Worm (Caenorhabditis elegans) whole organism, L1 larva: ENCODE data around the gene D1025.1.

Experiments
- C34B4.2 ChIP-seq: sonication (generic microtip); optimal IDR thresholded peaks from 2 replicates; lab custom pipeline; 2017; ENCODE audit warnings: mild to moderate bottlenecking, missing genetic modification characterization, missing compliant biosample characterization
- F16B12.6 ChIP-seq: fragments of 150-350 bp; optimal IDR thresholded peaks from 2 replicates; lab custom pipeline; 2014; ENCODE audit warnings: missing biosample characterization, missing genetic modification characterization
- Y116A8C.19 ChIP-seq: sonication (generic microtip); optimal IDR thresholded peaks from 2 replicates; lab custom pipeline; 2016; ENCODE audit warnings: missing compliant biosample characterization, missing genetic modification characterization, borderline replicate concordance
- aha-1 ChIP-seq: fragments of 150-350 bp; optimal IDR thresholded peaks from 2 replicates; lab custom pipeline; 2014; ENCODE audit warnings: missing biosample characterization, missing genetic modification characterization
- alr-1 ChIP-seq: fragments of 200-800 bp; sonication (Bioruptor generic); optimal IDR thresholded peaks from 2 replicates; lab custom pipeline; 2018; ENCODE audit warnings: borderline replicate concordance, mild to moderate bottlenecking, missing genetic modification characterization, missing compliant biosample characterization
- ama-1 ChIP-seq: fragments of 150-350 bp; optimal IDR thresholded peaks from 2 replicates; lab custom pipeline; 2014
- blmp-1 ChIP-seq: fragments of 150-350 bp; optimal IDR thresholded peaks from 2 replicates; lab custom pipeline; 2014; ENCODE audit warnings: missing biosample characterization, missing genetic modification characterization
- ceh-8 ChIP-seq: fragments of 200-800 bp; sonication (Bioruptor generic); optimal IDR thresholded peaks from 2 replicates; lab custom pipeline; 2018; ENCODE audit warnings: mild to moderate bottlenecking, missing genetic modification characterization, moderate library complexity, missing compliant biosample characterization
- ceh-88 ChIP-seq: fragments of 200-800 bp; sonication (Bioruptor generic); IDR thresholded peaks from 2 replicates; pipeline ENCODE4 v1.3.6; 2022; ENCODE audit warnings: missing genetic modification characterization, missing compliant biosample characterization
- ceh-90 ChIP-seq: sonication (generic microtip); optimal IDR thresholded peaks from 2 replicates; lab custom pipeline; 2016; ENCODE audit warnings: missing genetic modification characterization, missing compliant biosample characterization
- ces-1 ChIP-seq: fragments of 150-350 bp; optimal IDR thresholded peaks from 2 replicates; lab custom pipeline; 2014; ENCODE audit warnings: missing biosample characterization, missing genetic modification reagents, missing genetic modification characterization
- dpl-1 ChIP-seq, 3 experiments: fragments of 150-350 bp in 2 of 3; sonication (generic microtip) in 1 of 3; optimal IDR thresholded peaks; 2 replicates each; lab custom pipeline; 2014 to 2017; ENCODE audit warnings: missing biosample characterization in 3 of 3, missing genetic modification characterization in 3 of 3, missing genetic modification reagents in 3 of 3
- dsc-1 ChIP-seq: sonication (generic microtip); optimal IDR thresholded peaks from 2 replicates; lab custom pipeline; 2016; ENCODE audit warnings: mild to moderate bottlenecking, missing genetic modification characterization, missing compliant biosample characterization
- efl-1 ChIP-seq, 4 experiments: fragments of 150-350 bp; optimal IDR thresholded peaks in 3 of 4; peaks in 1 of 4; 1 replicate in 1 of 4; 2 replicates in 3 of 4; lab custom pipeline; 2014; ENCODE audit warnings: missing biosample characterization in 2 of 4, missing genetic modification characterization in 2 of 4, missing genetic modification reagents in 2 of 4
- efl-3 ChIP-seq: fragments of 200-800 bp; sonication (Bioruptor generic); optimal IDR thresholded peaks from 2 replicates; lab custom pipeline; 2018; ENCODE audit warnings: mild to moderate bottlenecking, missing genetic modification characterization, missing compliant biosample characterization
- egl-13 ChIP-seq: sonication (generic microtip); optimal IDR thresholded peaks from 2 replicates; lab custom pipeline; 2016; ENCODE audit warnings: missing genotype, missing genetic modification reagents, missing genetic modification characterization, missing compliant biosample characterization
- egl-27 ChIP-seq, 2 experiments: fragments of 150-350 bp in 1 of 2; sonication (generic microtip); optimal IDR thresholded peaks; 3 replicates each; lab custom pipeline; 2017 to 2018; ENCODE audit warnings: missing biosample characterization in 2 of 2, missing genetic modification characterization in 2 of 2, missing genetic modification reagents in 2 of 2
- elt-3 ChIP-seq, 6 experiments: fragments of 150-350 bp in 1 of 6; sonication (generic microtip); optimal IDR thresholded peaks; 2 replicates each; lab custom pipeline; 2017 to 2018; ENCODE audit warnings: missing biosample characterization in 6 of 6, missing genetic modification characterization in 6 of 6, inconsistent platforms in 1 of 6
- ets-5 ChIP-seq: fragments of 200-800 bp; sonication (Bioruptor generic); IDR thresholded peaks from 2 replicates; pipeline ENCODE4 v1.3.6; 2022; ENCODE audit warnings: missing genetic modification characterization, missing compliant biosample characterization
- fkh-10 ChIP-seq: sonication (generic microtip); optimal IDR thresholded peaks from 2 replicates; lab custom pipeline; 2017; ENCODE audit warnings: missing biosample characterization, missing genetic modification reagents, missing genetic modification characterization
- fkh-4 ChIP-seq: sonication (generic microtip); optimal IDR thresholded peaks from 2 replicates; lab custom pipeline; 2016; ENCODE audit warnings: missing compliant biosample characterization, missing genetic modification characterization, borderline replicate concordance
- fkh-8 ChIP-seq: sonication (generic microtip); optimal IDR thresholded peaks from 2 replicates; lab custom pipeline; 2016; ENCODE audit warnings: mild to moderate bottlenecking, missing genetic modification characterization, missing compliant biosample characterization
- fos-1 ChIP-seq: fragments of 150-350 bp; optimal IDR thresholded peaks from 2 replicates; lab custom pipeline; 2014; ENCODE audit warnings: missing biosample characterization, missing genetic modification characterization
- hlh-4 ChIP-seq: sonication (generic microtip); optimal IDR thresholded peaks from 2 replicates; lab custom pipeline; 2016; ENCODE audit warnings: mild to moderate bottlenecking, missing genetic modification characterization, missing compliant biosample characterization
- hpl-2 ChIP-seq: fragments of 150-350 bp; optimal IDR thresholded peaks from 2 replicates; lab custom pipeline; 2014; ENCODE audit warnings: missing biosample characterization, missing genetic modification reagents, missing genetic modification characterization
- irx-1 ChIP-seq: sonication (generic microtip); optimal IDR thresholded peaks from 2 replicates; lab custom pipeline; 2016; ENCODE audit warnings: missing genetic modification characterization, missing compliant biosample characterization
- lin-13 ChIP-seq: fragments of 150-350 bp; optimal IDR thresholded peaks from 2 replicates; lab custom pipeline; 2014; ENCODE audit warnings: missing biosample characterization, missing genetic modification reagents, missing genetic modification characterization
- lin-14 ChIP-seq: fragments of 200-800 bp; sonication (Bioruptor generic); optimal IDR thresholded peaks from 2 replicates; lab custom pipeline; 2018; ENCODE audit warnings: mild to moderate bottlenecking, missing genetic modification characterization, moderate library complexity, missing compliant biosample characterization
- lin-39 ChIP-seq: fragments of 150-350 bp; optimal IDR thresholded peaks from 2 replicates; lab custom pipeline; 2014; ENCODE audit warnings: missing biosample characterization, missing genetic modification reagents, missing genetic modification characterization
- lsy-2 ChIP-seq, 2 experiments: fragments of 150-350 bp; optimal IDR thresholded peaks; 2 replicates each; lab custom pipeline; 2014; ENCODE audit warnings: missing biosample characterization in 2 of 2, missing genetic modification characterization in 2 of 2
- mab-9 ChIP-seq: fragments of 200-800 bp; sonication (Bioruptor generic); IDR thresholded peaks from 2 replicates; pipeline ENCODE4 v1.3.6; 2022; ENCODE audit warnings: missing genetic modification reagents, missing genetic modification characterization, missing compliant biosample characterization
- mdl-1 ChIP-seq, 2 experiments: fragments of 150-350 bp; optimal IDR thresholded peaks; 2 replicates each; lab custom pipeline; 2014 to 2017; ENCODE audit warnings: missing biosample characterization in 2 of 2, missing genetic modification characterization in 2 of 2, inconsistent platforms in 1 of 2
- mep-1 ChIP-seq: fragments of 150-350 bp; optimal IDR thresholded peaks from 2 replicates; lab custom pipeline; 2014; ENCODE audit warnings: missing biosample characterization, missing genetic modification characterization
- nhr-11 ChIP-seq: fragments of 150-350 bp; optimal IDR thresholded peaks from 2 replicates; lab custom pipeline; 2014; ENCODE audit warnings: missing biosample characterization, missing genetic modification characterization
- nhr-12 ChIP-seq: sonication (generic microtip); optimal IDR thresholded peaks from 2 replicates; lab custom pipeline; 2017; ENCODE audit warnings: missing biosample characterization, missing genetic modification characterization
- nhr-71 ChIP-seq: sonication (generic microtip); optimal IDR thresholded peaks from 2 replicates; lab custom pipeline; 2016; ENCODE audit warnings: mild to moderate bottlenecking, missing genetic modification characterization, moderate library complexity, missing compliant biosample characterization
- nhr-77 ChIP-seq: fragments of 150-350 bp; optimal IDR thresholded peaks from 2 replicates; lab custom pipeline; 2014; ENCODE audit warnings: missing biosample characterization, missing genetic modification characterization
- nhr-85 ChIP-seq: sonication (generic microtip); peaks from one replicate; lab custom pipeline; 2016; ENCODE audit warnings: missing genetic modification characterization, inconsistent platforms, missing compliant biosample characterization
- nhr-90 ChIP-seq: sonication (generic microtip); optimal IDR thresholded peaks from 2 replicates; lab custom pipeline; 2016; ENCODE audit warnings: mild to moderate bottlenecking, missing genetic modification characterization, missing compliant biosample characterization; ENCODE audit not compliant: poor library complexity
- pag-3 ChIP-seq: sonication (generic microtip); optimal IDR thresholded peaks from 2 replicates; lab custom pipeline; 2017; ENCODE audit warnings: missing genetic modification characterization, mild to moderate bottlenecking, missing compliant biosample characterization, antibody characterized with exemption, borderline replicate concordance; ENCODE audit not compliant: insufficient read depth
- rnt-1 ChIP-seq: sonication (generic microtip); optimal IDR thresholded peaks from 2 replicates; lab custom pipeline; 2016; ENCODE audit warnings: mild to moderate bottlenecking, missing genetic modification characterization, moderate library complexity, missing compliant biosample characterization
- skn-1 ChIP-seq: fragments of 150-350 bp; optimal IDR thresholded peaks from 2 replicates; lab custom pipeline; 2014; ENCODE audit warnings: missing biosample characterization, missing genetic modification characterization
- snu-23 ChIP-seq: sonication (generic microtip); optimal IDR thresholded peaks from 2 replicates; lab custom pipeline; 2016; ENCODE audit warnings: missing genetic modification characterization, missing compliant biosample characterization
- sox-4 ChIP-seq: sonication (generic microtip); optimal IDR thresholded peaks from 2 replicates; lab custom pipeline; 2016; ENCODE audit warnings: missing genetic modification characterization, missing compliant biosample characterization
- sptf-1 ChIP-seq: fragments of 150-350 bp; optimal IDR thresholded peaks from 2 replicates; lab custom pipeline; 2014; ENCODE audit warnings: missing biosample characterization, missing genetic modification characterization
- sup-37 ChIP-seq: fragments of 200-800 bp; sonication (Bioruptor generic); optimal IDR thresholded peaks from 2 replicates; lab custom pipeline; 2018; ENCODE audit warnings: mild to moderate bottlenecking, missing genetic modification characterization, missing compliant biosample characterization
- unc-130 ChIP-seq: fragments of 150-350 bp; optimal IDR thresholded peaks from 2 replicates; lab custom pipeline; 2017; ENCODE audit warnings: missing biosample characterization, missing genetic modification characterization, inconsistent platforms
- unc-62 ChIP-seq: fragments of 150-350 bp; optimal IDR thresholded peaks from 2 replicates; lab custom pipeline; 2014; ENCODE audit warnings: missing biosample characterization, missing genetic modification reagents, missing genetic modification characterization
- xbp-1 ChIP-seq: sonication (generic microtip); optimal IDR thresholded peaks from 2 replicates; lab custom pipeline; 2016; ENCODE audit warnings: missing genetic modification characterization, missing compliant biosample characterization
- zag-1 ChIP-seq: fragments of 150-350 bp; optimal IDR thresholded peaks from 2 replicates; lab custom pipeline; 2014; ENCODE audit warnings: missing biosample characterization, missing genetic modification characterization
- zip-4 ChIP-seq: fragments of 200-800 bp; sonication (Bioruptor generic); optimal IDR thresholded peaks from 2 replicates; lab custom pipeline; 2018; ENCODE audit warnings: mild to moderate bottlenecking, missing genetic modification characterization, moderate library complexity, missing compliant biosample characterization
- ztf-11 ChIP-seq, 2 experiments: sonication (generic microtip); optimal IDR thresholded peaks; 2 replicates each; lab custom pipeline; 2016 to 2017; ENCODE audit warnings: missing genetic modification characterization in 2 of 2, missing biosample characterization in 1 of 2, missing compliant biosample characterization in 1 of 2
- ztf-4 ChIP-seq: fragments of 150-350 bp; optimal IDR thresholded peaks from 2 replicates; lab custom pipeline; 2014; ENCODE audit warnings: missing biosample characterization, missing genetic modification characterization

D1025.1 gene

ce11 chrX:14513462-14513861 lies 7.1 kb upstream of the D1025.1 start (continued):
- TF ChIP-seq ceh-8 (peak; percentile 47), ztf-4 (tag; lab: Kevin White, UChicago) (no peak), C34B4.2 (tag; lab: Kevin White, UChicago) (no peak), ceh-88 (GFP tag; lab: Robert Waterston, UW) (no peak), fkh-8 (no peak), Y116A8C.19 (no peak), fos-1 (tag; lab: Kevin White, UChicago) (no peak), egl-13 (tag; lab: Kevin White, UChicago) (no peak), sup-37 (GFP tag; lab: Kevin White, UChicago) (no peak), rnt-1 (tag; lab: Kevin White, UChicago) (peak; percentile 26), mdl-1 (tag; optimal IDR thresholded peaks at IDR 0.05; lab: Kevin White, UChicago) (no peak), hpl-2 (GFP tag; lab: Kevin White, UChicago) (no peak), unc-130 (tag; lab: Kevin White, UChicago) (no peak), ceh-90 (tag; lab: Kevin White, UChicago) (no peak), lsy-2 (tag; optimal IDR thresholded peaks at IDR 0.05; lab: Kevin White, UChicago) (peak; percentile 45 to 46), pag-3 (tag; lab: Kevin White, UChicago) (no peak), skn-1 (no peak), snu-23 (peak; percentile 45), fkh-4 (no peak), alr-1 (tag; lab: Kevin White, UChicago) (no peak), ets-5 (no peak), zip-4 (GFP tag; lab: Kevin White, UChicago) (no peak), irx-1 (tag; lab: Kevin White, UChicago) (peak; percentile 16), fkh-10 (GFP tag; lab: Kevin White, UChicago) (no peak), unc-62 (GFP tag; lab: Kevin White, UChicago) (no peak), hlh-4 (tag; lab: Kevin White, UChicago) (no peak), nhr-71 (peak; percentile 45), dsc-1 (tag; lab: Kevin White, UChicago) (peak; percentile 84), sptf-1 (tag; lab: Kevin White, UChicago) (no peak), dpl-1 (GFP tag; optimal IDR thresholded peaks at IDR 0.05; lab: Kevin White, UChicago) (peak in 1 of 3 experiments; percentile 25), ztf-11 (tag; optimal IDR thresholded peaks at IDR 0.05; lab: Kevin White, UChicago) (peak in 1 of 2 experiments; percentile 13), sox-4 (tag; lab: Kevin White, UChicago) (no peak), nhr-12 (tag; lab: Kevin White, UChicago) (no peak), elt-3 (tag; optimal IDR thresholded peaks at IDR 0.05; lab: Kevin White, UChicago) (no peak), aha-1 (no peak), zag-1 (tag; lab: Kevin White, UChicago) (no peak), lin-14 (peak; percentile 49), blmp-1 (peak; percentile 4), egl-27 (tag; optimal IDR thresholded peaks at IDR 0.05; lab: Kevin White, UChicago) (no peak), mep-1 (tag; lab: Kevin White, UChicago) (peak; percentile 54), efl-3 (GFP tag; lab: Kevin White, UChicago) (no peak), nhr-77 (no peak), ces-1 (GFP tag; lab: Kevin White, UChicago) (no peak), nhr-11 (no peak), lin-39 (tag; lab: Kevin White, UChicago) (peak; percentile 36), xbp-1 (peak; percentile 51), F16B12.6 (tag; lab: Kevin White, UChicago) (peak; percentile 90), efl-1 (optimal IDR thresholded peaks at IDR 0.05; lab: Kevin White, UChicago) (peak; percentile 17 to 26), efl-1 (GFP tag; optimal IDR thresholded peaks at IDR 0.05 in 1 of 2; lab: Kevin White, UChicago) (peak in 1 of 2 experiments; percentile 91), ama-1 (lab: Kevin White, UChicago) (no peak), lin-13 (GFP tag; lab: Kevin White, UChicago) (peak; percentile 19), mab-9 (GFP tag; lab: Robert Waterston, UW) (no peak), nhr-85 (tag; lab: Kevin White, UChicago) (no peak), nhr-90 (tag; lab: Kevin White, UChicago) (no peak)
